Worm (Caenorhabditis elegans) whole organism, L2 larva: ENCODE measurements around the gene Y54F10BM.6.
A peak's percentile ranks its signal among the peaks of the same experiment; 100 is the strongest.

ENCODE experiments used
- C34F6.9 ChIP-seq: fragments of 150-350 bp; optimal IDR thresholded peaks from 2 replicates; lab custom pipeline; 2014; ENCODE audit warnings: missing biosample characterization, missing genetic modification characterization
- F13H6.1 ChIP-seq: sonication (generic microtip); optimal IDR thresholded peaks from 2 replicates; lab custom pipeline; 2016; ENCODE audit warnings: missing genetic modification characterization, missing compliant biosample characterization
- R02D3.7 ChIP-seq: fragments of 150-350 bp; optimal IDR thresholded peaks from 2 replicates; lab custom pipeline; 2014; ENCODE audit warnings: missing biosample characterization, missing genetic modification characterization
- Y55F3AM.14 ChIP-seq: fragments of 200-800 bp; sonication (Bioruptor generic); optimal IDR thresholded peaks from 2 replicates; lab custom pipeline; 2018; ENCODE audit warnings: mild to moderate bottlenecking, missing genetic modification characterization, missing compliant biosample characterization
- ZK546.5 ChIP-seq: sonication (generic microtip); optimal IDR thresholded peaks from 2 replicates; lab custom pipeline; 2017; ENCODE audit warnings: missing biosample characterization, missing genetic modification characterization
- aly-2 ChIP-seq: fragments of 150-350 bp; optimal IDR thresholded peaks from 2 replicates; lab custom pipeline; 2014; ENCODE audit warnings: missing biosample characterization, missing genetic modification characterization
- ama-1 ChIP-seq: fragments of 150-350 bp; optimal IDR thresholded peaks from 2 replicates; lab custom pipeline; 2018; ENCODE audit warnings: inconsistent platforms
- crh-2 ChIP-seq: sonication (generic microtip); optimal IDR thresholded peaks from 2 replicates; lab custom pipeline; 2017; ENCODE audit warnings: missing biosample characterization, missing genetic modification characterization
- dmd-4 ChIP-seq: sonication (generic microtip); optimal IDR thresholded peaks from 2 replicates; lab custom pipeline; 2017; ENCODE audit warnings: missing biosample characterization, missing genetic modification characterization
- elt-1 ChIP-seq: fragments of 150-350 bp; optimal IDR thresholded peaks from 2 replicates; lab custom pipeline; 2014; ENCODE audit warnings: missing biosample characterization, missing genetic modification characterization
- elt-3 ChIP-seq: sonication (generic microtip); optimal IDR thresholded peaks from 2 replicates; lab custom pipeline; 2017; ENCODE audit warnings: missing biosample characterization, missing genetic modification characterization
- fos-1 ChIP-seq: fragments of 150-350 bp; optimal IDR thresholded peaks from 2 replicates; lab custom pipeline; 2014; ENCODE audit warnings: missing biosample characterization, missing genetic modification characterization
- lin-11 ChIP-seq: fragments of 150-350 bp; sonication (generic microtip); optimal IDR thresholded peaks from 2 replicates; lab custom pipeline; 2014; ENCODE audit warnings: missing biosample characterization, missing genetic modification characterization, inconsistent platforms, mixed read lengths
- lin-39 ChIP-seq: fragments of 150-350 bp; optimal IDR thresholded peaks from 2 replicates; lab custom pipeline; 2014; ENCODE audit warnings: missing biosample characterization, missing genetic modification reagents, missing genetic modification characterization
- mab-5 ChIP-seq: fragments of 150-350 bp; optimal IDR thresholded peaks from 2 replicates; lab custom pipeline; 2014; ENCODE audit warnings: missing biosample characterization, missing genetic modification characterization
- mbf-1 ChIP-seq: sonication (generic microtip); optimal IDR thresholded peaks from 2 replicates; lab custom pipeline; 2017; ENCODE audit warnings: missing biosample characterization, missing genetic modification characterization
- nhr-10 ChIP-seq: sonication (generic microtip); optimal IDR thresholded peaks from 2 replicates; lab custom pipeline; 2017; ENCODE audit warnings: missing biosample characterization, missing genetic modification characterization
- nhr-11 ChIP-seq: fragments of 150-350 bp; optimal IDR thresholded peaks from 2 replicates; lab custom pipeline; 2014; ENCODE audit warnings: missing biosample characterization, missing genetic modification characterization
- nhr-129 ChIP-seq: fragments of 150-350 bp; optimal IDR thresholded peaks from 2 replicates; lab custom pipeline; 2014; ENCODE audit warnings: missing biosample characterization, missing genetic modification characterization
- nhr-6 ChIP-seq: fragments of 150-350 bp; optimal IDR thresholded peaks from 2 replicates; lab custom pipeline; 2014; ENCODE audit warnings: missing biosample characterization, missing genetic modification characterization
- nhr-77 ChIP-seq: fragments of 150-350 bp; optimal IDR thresholded peaks from 2 replicates; lab custom pipeline; 2014; ENCODE audit warnings: missing biosample characterization, missing genetic modification characterization
- sem-4 ChIP-seq: fragments of 150-350 bp; optimal IDR thresholded peaks from 2 replicates; lab custom pipeline; 2014; ENCODE audit warnings: missing biosample characterization, missing genetic modification reagents, missing genetic modification characterization
- sma-3 ChIP-seq: sonication (generic microtip); optimal IDR thresholded peaks from 2 replicates; lab custom pipeline; 2016; ENCODE audit warnings: missing genetic modification reagents, missing genetic modification characterization, missing compliant biosample characterization
- sma-9 ChIP-seq, 2 experiments: fragments of 150-350 bp in 1 of 2; sonication (generic microtip) in 1 of 2; optimal IDR thresholded peaks; 2 replicates each; lab custom pipeline; 2014 to 2016; ENCODE audit warnings: missing genetic modification characterization in 2 of 2, mild to moderate bottlenecking in 1 of 2, missing biosample characterization in 1 of 2, missing compliant biosample characterization in 1 of 2, missing genetic modification reagents in 1 of 2, moderate library complexity in 1 of 2
- snpc-4 ChIP-seq: fragments of 150-350 bp; optimal IDR thresholded peaks from 2 replicates; lab custom pipeline; 2014; ENCODE audit warnings: missing biosample characterization, missing genetic modification characterization
- unc-39 ChIP-seq: fragments of 150-350 bp; optimal IDR thresholded peaks from 2 replicates; lab custom pipeline; 2014; ENCODE audit warnings: missing biosample characterization, missing genetic modification characterization
- unc-55 ChIP-seq: fragments of 150-350 bp; sonication (generic microtip); optimal IDR thresholded peaks from 3 replicates; lab custom pipeline; 2014; ENCODE audit warnings: missing biosample characterization, missing genetic modification reagents, missing genetic modification characterization
- unc-62 ChIP-seq: fragments of 150-350 bp; optimal IDR thresholded peaks from 2 replicates; lab custom pipeline; 2014; ENCODE audit warnings: missing biosample characterization, missing genetic modification reagents, missing genetic modification characterization
- zag-1 ChIP-seq: fragments of 150-350 bp; optimal IDR thresholded peaks from 2 replicates; lab custom pipeline; 2014; ENCODE audit warnings: missing biosample characterization, missing genetic modification characterization
- ztf-1 ChIP-seq: fragments of 200-800 bp; sonication (Bioruptor generic); conservative IDR thresholded peaks from 2 replicates; pipeline ENCODE4 v1.3.6; 2022; ENCODE audit warnings: missing genetic modification characterization, missing compliant biosample characterization
- ztf-11 ChIP-seq: sonication (generic microtip); optimal IDR thresholded peaks from 2 replicates; lab custom pipeline; 2017; ENCODE audit warnings: missing biosample characterization, missing genetic modification characterization
- ztf-4 ChIP-seq: fragments of 150-350 bp; optimal IDR thresholded peaks from 2 replicates; lab custom pipeline; 2014; ENCODE audit warnings: missing biosample characterization, missing genetic modification characterization

Y54F10BM.6 gene

DNA sequence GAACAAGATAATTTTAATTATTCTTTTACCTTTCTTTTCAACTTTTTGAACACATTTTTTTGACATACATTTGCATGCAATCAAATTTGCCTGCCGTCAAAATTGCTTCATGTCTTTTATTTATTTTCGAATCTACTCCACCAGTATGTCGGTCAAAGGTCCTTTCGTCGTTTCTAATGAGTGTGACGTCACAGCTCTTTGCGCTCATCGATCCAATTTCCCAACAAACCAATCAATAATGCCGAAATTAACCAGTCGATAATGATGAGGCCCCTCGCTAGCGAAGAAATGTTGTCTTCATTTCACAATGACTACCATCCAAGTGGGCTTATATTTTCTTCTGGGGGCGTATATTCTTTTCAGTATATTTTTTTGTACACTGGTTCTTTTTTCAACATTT is at the start of gene Y54F10BM.6:
TSS of gene Y54F10BM.6 (plus strand) at position 301 of the 400 bp plus-strand sequence.
- no peak for TF ChIP-seq Y55F3AM.14 (GFP tag; lab: Kevin White, UChicago)
- no peak for TF ChIP-seq nhr-11 (tag; lab: Kevin White, UChicago)
- no peak for TF ChIP-seq nhr-129 (tag; lab: Kevin White, UChicago)
- no peak for TF ChIP-seq sem-4 (tag; lab: Kevin White, UChicago)
- TF ChIP-seq C34F6.9 (tag; lab: Kevin White, UChicago), result no peak
- no peak for TF ChIP-seq sma-3 (GFP tag; lab: Kevin White, UChicago)
- TF ChIP-seq R02D3.7 (tag; lab: Kevin White, UChicago), result no peak
- no peak for TF ChIP-seq ZK546.5 (tag; lab: Kevin White, UChicago)
- no peak for TF ChIP-seq lin-39 (tag; lab: Kevin White, UChicago)

- TF ChIP-seq snpc-4 (no peak), ama-1 (no peak), mbf-1 (tag; lab: Kevin White, UChicago) (no peak), nhr-77 (tag; lab: Kevin White, UChicago) (no peak), nhr-11 (tag; lab: Kevin White, UChicago) (no peak), crh-2 (tag; lab: Kevin White, UChicago) (no peak), nhr-10 (tag; lab: Kevin White, UChicago) (no peak), C34F6.9 (tag; lab: Kevin White, UChicago) (no peak), mab-5 (tag; lab: Kevin White, UChicago) (no peak), sem-4 (tag; lab: Kevin White, UChicago) (no peak), unc-55 (GFP tag; lab: Kevin White, UChicago) (no peak), fos-1 (no peak), nhr-6 (tag; lab: Kevin White, UChicago) (no peak), lin-11 (tag; lab: Kevin White, UChicago) (no peak)
Observed at ce11 chrIII:2219408-2219807, 43.6 kb upstream of the Y54F10BM.6 start, which contains the start of gene fbxa-12. TSS of gene fbxa-12 (plus strand) at chrIII:2219708.

- TF ChIP-seq ztf-1 (GFP tag; lab: Robert Waterston, UW) (no peak), zag-1 (tag; lab: Kevin White, UChicago) (no peak), elt-1 (tag; lab: Kevin White, UChicago) (no peak), mbf-1 (tag; lab: Kevin White, UChicago) (no peak), Y55F3AM.14 (GFP tag; lab: Kevin White, UChicago) (no peak), sem-4 (tag; lab: Kevin White, UChicago) (no peak), nhr-6 (tag; lab: Kevin White, UChicago) (no peak), ztf-11 (tag; lab: Kevin White, UChicago) (no peak), unc-39 (tag; lab: Kevin White, UChicago) (no peak), aly-2 (tag; lab: Kevin White, UChicago) (no peak), sma-9 (GFP tag; optimal IDR thresholded peaks at IDR 0.05; lab: Kevin White, UChicago) (no peak), sma-9 (tag; optimal IDR thresholded peaks at IDR 0.05; lab: Kevin White, UChicago) (no peak), ztf-4 (no peak), nhr-11 (tag; lab: Kevin White, UChicago) (no peak)
Observed at ce11 chrIII:2223932-2224331, 39.1 kb upstream of the Y54F10BM.6 start, which contains the start of gene srd-65. TSS of gene srd-65 (minus strand) at chrIII:2224032.

ce11 chrIII:2224478-2224877 is 38.6 kb upstream of the Y54F10BM.6 start, which contains the start of gene fbxa-38:
TSS of gene fbxa-38 (plus strand) at chrIII:2224672.
- peak; percentile 18 for TF ChIP-seq fos-1
- no peak for TF ChIP-seq ztf-1 (GFP tag; lab: Robert Waterston, UW)
- TF ChIP-seq sem-4 (tag; lab: Kevin White, UChicago), result no peak
- no peak for TF ChIP-seq lin-11 (tag; lab: Kevin White, UChicago)

DNA sequence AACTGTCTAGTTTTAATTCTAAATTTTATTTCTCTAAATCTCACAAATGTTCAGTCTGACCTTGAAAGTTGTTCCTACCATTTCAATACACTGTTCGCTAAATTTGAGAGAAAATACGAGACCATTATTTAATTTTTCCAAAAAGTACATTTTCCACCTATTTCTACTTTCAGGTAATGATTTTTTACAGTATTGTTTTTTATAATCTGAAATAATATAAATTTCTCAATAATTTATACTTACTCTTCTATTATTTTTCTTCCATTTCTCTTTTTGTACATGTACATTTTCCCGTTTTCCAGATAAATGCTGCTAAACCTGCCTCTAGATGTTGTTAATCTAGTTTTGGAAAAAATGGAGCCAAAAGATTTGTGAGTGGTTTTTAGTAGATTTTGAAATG is 35.6 kb upstream of the Y54F10BM.6 start, which contains the start of gene fbxa-62:
TSS of gene fbxa-62 (plus strand) at position 301 of the 400 bp plus-strand sequence.
- TF ChIP-seq elt-3 (tag; lab: Kevin White, UChicago), result no peak
- TF ChIP-seq ZK546.5 (tag; lab: Kevin White, UChicago), result no peak
- no peak for TF ChIP-seq unc-55 (GFP tag; lab: Kevin White, UChicago)
- TF ChIP-seq ama-1, result no peak
- no peak for TF ChIP-seq nhr-10 (tag; lab: Kevin White, UChicago)
- TF ChIP-seq F13H6.1 (tag; lab: Kevin White, UChicago), result no peak

ce11 chrIII:2232360-2232759 is 30.7 kb upstream of the Y54F10BM.6 start, which contains the start of gene fbxa-47:
TSS of gene fbxa-47 (minus strand) at chrIII:2232460.
- no peak for TF ChIP-seq unc-62 (GFP tag; lab: Kevin White, UChicago)
- TF ChIP-seq elt-3 (tag; lab: Kevin White, UChicago), result no peak
- no peak for TF ChIP-seq dmd-4 (tag; lab: Kevin White, UChicago)
- no peak for TF ChIP-seq sma-3 (GFP tag; lab: Kevin White, UChicago)
- TF ChIP-seq nhr-129 (tag; lab: Kevin White, UChicago), result no peak
- no peak for TF ChIP-seq zag-1 (tag; lab: Kevin White, UChicago)
- no peak for TF ChIP-seq fos-1
- no peak for TF ChIP-seq nhr-10 (tag; lab: Kevin White, UChicago)
